Fruit fly (Drosophila melanogaster) whole organism, pupa: ENCODE results near the gene CtIP.

ENCODE experiments used
- CG10348 ChIP-seq: fragments of 200-800 bp; sonication (Bioruptor generic); IDR thresholded peaks from 2 replicates; pipeline ENCODE4 v1.3.6; 2022; ENCODE audit warnings: missing biosample characterization, missing genetic modification characterization
- CG14655 ChIP-seq: fragments of 200-800 bp; sonication (Bioruptor generic); optimal IDR thresholded peaks from 3 replicates; lab custom pipeline; 2017; ENCODE audit warnings: mild to moderate bottlenecking, missing biosample characterization, missing genetic modification reagents, missing genetic modification characterization
- CG15710 ChIP-seq: fragments of 200-800 bp; sonication (Bioruptor generic); optimal IDR thresholded peaks from 2 replicates; lab custom pipeline; 2018; ENCODE audit warnings: missing biosample characterization, mild to moderate bottlenecking, missing genetic modification characterization, moderate library complexity
- CG17806 ChIP-seq: fragments of 200-800 bp; sonication (Bioruptor generic); optimal IDR thresholded peaks from 2 replicates; lab custom pipeline; 2018; ENCODE audit warnings: missing biosample characterization, mild to moderate bottlenecking, missing genetic modification characterization, moderate library complexity
- CG9948 ChIP-seq: fragments of 200-800 bp; sonication (Bioruptor generic); optimal IDR thresholded peaks from 2 replicates; lab custom pipeline; 2018; ENCODE audit warnings: missing biosample characterization, mild to moderate bottlenecking, missing genetic modification characterization, moderate library complexity
- EcR ChIP-seq: fragments of 200-800 bp; sonication (Bioruptor generic); optimal IDR thresholded peaks from 3 replicates; lab custom pipeline; 2019; ENCODE audit warnings: missing biosample characterization, missing genetic modification characterization, mild to moderate bottlenecking, moderate library complexity, missing genetic modification reagents
- Ets98B ChIP-seq: fragments of 200-800 bp; sonication (Bioruptor generic); IDR thresholded peaks from 2 replicates; pipeline ENCODE4 v1.3.6; 2022; ENCODE audit warnings: missing biosample characterization, missing genetic modification characterization
- Pif1B ChIP-seq: fragments of 200-800 bp; sonication (Bioruptor generic); optimal IDR thresholded peaks from 3 replicates; lab custom pipeline; 2016; ENCODE audit warnings: missing biosample characterization, missing genetic modification characterization
- Snoo ChIP-seq: fragments of 200-800 bp; sonication (Bioruptor generic); optimal IDR thresholded peaks from 3 replicates; lab custom pipeline; 2017; ENCODE audit warnings: missing biosample characterization, mild to moderate bottlenecking, missing genetic modification characterization, inconsistent platforms
- fd96Ca ChIP-seq: fragments of 200-800 bp; sonication (Bioruptor generic); IDR thresholded peaks from 3 replicates; pipeline ENCODE4 v1.3.6; 2022; ENCODE audit warnings: missing biosample characterization, missing genetic modification characterization

dm6 chr3L:20432297-20432696 lies 3.8 kb upstream of the CtIP start, which contains the start of the genes Las and Psn:
- TF ChIP-seq CG15710 (no peak), Snoo (tag; lab: Kevin White, UChicago) (no peak), EcR (GFP tag; lab: Kevin White, UChicago) (no peak), CG14655 (GFP tag; lab: Kevin White, UChicago) (no peak), Ets98B (no peak), CG9948 (no peak), fd96Ca (GFP tag; lab: Robert Waterston, UW) (no peak), Pif1B (GFP tag; lab: Kevin White, UChicago) (no peak), CG10348 (no peak), CG17806 (tag; lab: Kevin White, UChicago) (no peak)
